Fruit fly (Drosophila melanogaster): ENCODE data around the gene CG33768.
"Not testable (repeated sequence)": the region's sequence is repeated elsewhere in the genome, so short reads cannot be mapped to it uniquely, and the experiment has no call there.

Gene CG33768

DNA sequence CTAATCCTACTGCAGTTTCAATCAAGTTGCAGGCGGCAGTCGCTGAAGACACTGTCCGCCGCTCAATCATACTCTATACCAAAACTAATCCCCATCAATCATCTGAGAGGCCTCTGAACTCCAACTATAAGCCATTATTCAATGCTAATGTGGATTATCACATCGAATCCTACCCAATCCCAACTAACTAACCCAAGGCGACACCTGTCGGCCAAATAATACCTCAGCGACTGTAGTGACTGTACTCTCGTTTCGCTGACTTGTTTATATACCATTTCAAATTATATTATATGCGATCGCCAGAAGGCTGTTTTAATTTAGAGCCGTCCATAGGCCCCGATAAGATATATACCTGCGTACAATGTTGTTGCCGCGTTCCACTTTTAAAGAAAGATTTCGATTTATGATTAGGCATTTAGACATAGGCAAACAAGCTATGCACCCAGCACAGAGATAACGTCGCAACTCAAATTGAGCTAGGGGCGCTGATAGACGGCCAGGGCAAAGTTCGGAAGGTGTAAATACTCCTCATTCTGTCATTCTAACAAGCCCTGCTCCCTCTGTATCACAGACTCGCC, 24.8 kb downstream of the CG33768 start:
- no peak for TF ChIP-seq acj6 (GFP tag; optimal IDR thresholded peaks at IDR 0.05)
- no peak for TF ChIP-seq CG6276 (GFP tag; optimal IDR thresholded peaks at IDR 0.05)
- TF ChIP-seq fkh (GFP tag; optimal IDR thresholded peaks at IDR 0.05), result peak; percentile 55

- TF ChIP-seq CG3032 (tag; optimal IDR thresholded peaks at IDR 0.05) (peak; percentile 61), Eip75B (GFP tag; optimal IDR thresholded peaks at IDR 0.05) (no peak)
Measured at dm6 chr3L:22680932-22681331, 34.0 kb downstream of the CG33768 start.

DNA sequence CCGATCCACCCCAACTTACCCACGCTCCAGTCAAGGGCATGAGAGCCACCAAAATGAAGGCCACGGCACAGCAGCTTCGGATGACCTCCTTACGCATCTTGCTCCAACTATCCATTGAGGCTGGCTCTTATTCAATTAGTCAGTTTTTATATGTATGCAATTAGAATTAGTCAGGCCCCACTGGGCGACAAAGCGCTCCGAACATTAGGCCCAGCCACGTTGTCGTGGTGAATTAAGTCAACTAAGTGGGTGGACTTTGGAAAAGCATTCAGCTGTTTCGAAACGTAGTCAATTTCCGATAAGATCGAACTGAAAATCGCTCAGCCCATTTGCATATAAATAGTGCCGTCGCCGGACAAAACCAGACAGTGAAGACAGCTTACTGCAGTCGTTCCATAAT, 40.0 kb downstream of the CG33768 start, which contains the start of the genes CG14455 and CG14456:
CG14455 (minus strand) TSS at position 101 of the 400 bp plus-strand sequence.
CG14456 (plus strand) TSS at position 236 of the 400 bp plus-strand sequence.
- TF ChIP-seq CG11902 (GFP tag; optimal IDR thresholded peaks at IDR 0.05), result no peak
- TF ChIP-seq salr (GFP tag; optimal IDR thresholded peaks at IDR 0.05), result no peak
- no peak for TF ChIP-seq CG4318 (GFP tag; optimal IDR thresholded peaks at IDR 0.05)
- no peak for TF ChIP-seq CG8119 (GFP tag; IDR thresholded peaks at IDR 0.05)
- TF ChIP-seq Ets96B (tag; optimal IDR thresholded peaks at IDR 0.05), result no peak
- no peak for TF ChIP-seq CG34406 (GFP tag; optimal IDR thresholded peaks at IDR 0.05)
- no peak for TF ChIP-seq Blimp-1 (GFP tag; optimal IDR thresholded peaks at IDR 0.05)
- TF ChIP-seq topi (GFP tag; optimal IDR thresholded peaks at IDR 0.05), result no peak
- no peak for TF ChIP-seq cyc (GFP tag; optimal IDR thresholded peaks at IDR 0.05)
- TF ChIP-seq Eip75B (GFP tag; optimal IDR thresholded peaks at IDR 0.05), result no peak
- TF ChIP-seq pdm3 (GFP tag; optimal IDR thresholded peaks at IDR 0.05), result no peak
- TF ChIP-seq CG3919 (GFP tag; optimal IDR thresholded peaks at IDR 0.05), result no peak
- no peak for TF ChIP-seq Hr4 (GFP tag; optimal IDR thresholded peaks at IDR 0.05)
- TF ChIP-seq CG7368 (GFP tag; optimal IDR thresholded peaks at IDR 0.05), result no peak
- no peak for TF ChIP-seq acj6 (GFP tag; optimal IDR thresholded peaks at IDR 0.05)
- no peak for TF ChIP-seq vri (GFP tag; optimal IDR thresholded peaks at IDR 0.05)
- TF ChIP-seq CG6163 (GFP tag; IDR thresholded peaks at IDR 0.05), result no peak
- TF ChIP-seq Sox14 (GFP tag; optimal IDR thresholded peaks at IDR 0.05), result no peak
- no peak for TF ChIP-seq net (GFP tag; optimal IDR thresholded peaks at IDR 0.05)

- not testable (repeated sequence) for TF ChIP-seq Hr4, Met, Hr39 (GFP tag; optimal IDR thresholded peaks at IDR 0.05)
Measured at dm6 chr3L:22692428-22692827, 45.5 kb downstream of the CG33768 start, which contains the start of gene CG14454. Gene CG14454 (minus strand): TSS chr3L:22692528.

dm6 chr3L:22693712-22694111, 46.7 kb downstream of the CG33768 start, which contains the start of the genes CG12546 and CG14453:
Gene CG12546 (minus strand): TSS chr3L:22693812.
Gene CG14453 (plus strand): TSS chr3L:22694083.
- TF ChIP-seq OdsH (GFP tag; optimal IDR thresholded peaks at IDR 0.05) (no peak), net (GFP tag; optimal IDR thresholded peaks at IDR 0.05) (no peak), CG6792 (GFP tag; optimal IDR thresholded peaks at IDR 0.05) (no peak), Sox15 (GFP tag; optimal IDR thresholded peaks at IDR 0.05) (no peak), CG32006 (GFP tag; optimal IDR thresholded peaks at IDR 0.05) (no peak), Hr4 (GFP tag; optimal IDR thresholded peaks at IDR 0.05) (no peak), lz (GFP tag; optimal IDR thresholded peaks at IDR 0.05) (no peak), CG7368 (GFP tag; optimal IDR thresholded peaks at IDR 0.05) (no peak)

- TF ChIP-seq CG16779 (tag; optimal IDR thresholded peaks at IDR 0.05) (no peak), CG6276 (GFP tag; optimal IDR thresholded peaks at IDR 0.05) (no peak), svp (GFP tag) (no peak), dsx (GFP tag; optimal IDR thresholded peaks at IDR 0.05; ENCODE audit: poor library complexity, severe bottlenecking) (no peak), CG1621 (tag; optimal IDR thresholded peaks at IDR 0.05) (no peak), CG3032 (tag; optimal IDR thresholded peaks at IDR 0.05) (no peak), Hr39 (GFP tag; optimal IDR thresholded peaks at IDR 0.05) (no peak), Met (GFP tag; optimal IDR thresholded peaks at IDR 0.05) (no peak), Hr4 (GFP tag; optimal IDR thresholded peaks at IDR 0.05) (no peak), CG10669 (GFP tag; optimal IDR thresholded peaks at IDR 0.05) (no peak), esn (GFP tag; optimal IDR thresholded peaks at IDR 0.05) (no peak), topi (GFP tag; optimal IDR thresholded peaks at IDR 0.05) (no peak), lz (GFP tag; optimal IDR thresholded peaks at IDR 0.05) (no peak)
Measured at dm6 chr3L:22695653-22696052, 48.7 kb downstream of the CG33768 start, which contains the start of gene CG14452. Gene CG14452 (plus strand): TSS chr3L:22695953.

All from whole organism, prepupa.